Fruit fly (Drosophila melanogaster) whole organism, wandering third instar larva: Measurements from ENCODE around the gene CG7370.

Source experiments
- CrebA ChIP-seq: fragments of 200-800 bp; sonication (Bioruptor generic); optimal IDR thresholded peaks from 2 replicates; lab custom pipeline; 2016; ENCODE audit warnings: missing biosample characterization, mild to moderate bottlenecking, missing genetic modification characterization, borderline replicate concordance
- Hnf4 ChIP-seq: fragments of 200-800 bp; sonication (Bioruptor generic); optimal IDR thresholded peaks from 2 replicates; lab custom pipeline; 2016; ENCODE audit warnings: missing biosample characterization, mild to moderate bottlenecking, missing genetic modification characterization
- fru ChIP-seq: fragments of 200-800 bp; sonication (Bioruptor generic); optimal IDR thresholded peaks from 3 replicates; lab custom pipeline; 2016; ENCODE audit warnings: missing biosample characterization, mild to moderate bottlenecking, missing genetic modification characterization
- lola ChIP-seq: fragments of >200 bp; optimal IDR thresholded peaks from 2 replicates; lab custom pipeline; 2017; ENCODE audit warnings: missing biosample characterization, missing genetic modification characterization
- tai ChIP-seq: sonication (Bioruptor generic); optimal IDR thresholded peaks from 2 replicates; lab custom pipeline; 2016; ENCODE audit warnings: missing biosample characterization, missing genetic modification characterization

dm6 chr3L:21727728-21728124 is 41.9 kb upstream of the CG7370 start:
- TF ChIP-seq Hnf4 (GFP tag; lab: Kevin White, UChicago) (no peak), CrebA (GFP tag; lab: Kevin White, UChicago) (no peak), fru (GFP tag; lab: Kevin White, UChicago) (no peak), lola (GFP tag; lab: Kevin White, UChicago) (no peak), tai (no peak)
